Worm (Caenorhabditis elegans) whole organism, L1 larva: Measurements from ENCODE around the gene M110.8.

Source experiments
- C16A3.4 ChIP-seq: fragments of 150-350 bp; optimal IDR thresholded peaks from 2 replicates; lab custom pipeline; 2014; ENCODE audit warnings: missing biosample characterization, missing genetic modification characterization
- C34B4.2 ChIP-seq: sonication (generic microtip); optimal IDR thresholded peaks from 2 replicates; lab custom pipeline; 2017; ENCODE audit warnings: mild to moderate bottlenecking, missing genetic modification characterization, missing compliant biosample characterization
- F16B12.6 ChIP-seq: fragments of 150-350 bp; optimal IDR thresholded peaks from 2 replicates; lab custom pipeline; 2014; ENCODE audit warnings: missing biosample characterization, missing genetic modification characterization
- aha-1 ChIP-seq: fragments of 150-350 bp; optimal IDR thresholded peaks from 2 replicates; lab custom pipeline; 2014; ENCODE audit warnings: missing biosample characterization, missing genetic modification characterization
- aly-2 ChIP-seq: fragments of 150-350 bp; optimal IDR thresholded peaks from 2 replicates; lab custom pipeline; 2014; ENCODE audit warnings: missing biosample characterization, missing genetic modification characterization
- ama-1 ChIP-seq: fragments of 150-350 bp; optimal IDR thresholded peaks from 2 replicates; lab custom pipeline; 2014
- ceh-8 ChIP-seq: fragments of 200-800 bp; sonication (Bioruptor generic); optimal IDR thresholded peaks from 2 replicates; lab custom pipeline; 2018; ENCODE audit warnings: mild to moderate bottlenecking, missing genetic modification characterization, moderate library complexity, missing compliant biosample characterization
- ceh-82 ChIP-seq, 3 experiments: fragments of 150-350 bp in 1 of 3; sonication (generic microtip) in 2 of 3; optimal IDR thresholded peaks; 2 replicates each; lab custom pipeline; 2014 to 2017; ENCODE audit warnings: missing biosample characterization in 3 of 3, missing genetic modification characterization in 3 of 3
- ceh-88 ChIP-seq: fragments of 200-800 bp; sonication (Bioruptor generic); IDR thresholded peaks from 2 replicates; pipeline ENCODE4 v1.3.6; 2022; ENCODE audit warnings: missing genetic modification characterization, missing compliant biosample characterization
- ces-1 ChIP-seq: fragments of 150-350 bp; optimal IDR thresholded peaks from 2 replicates; lab custom pipeline; 2014; ENCODE audit warnings: missing biosample characterization, missing genetic modification reagents, missing genetic modification characterization
- egl-27 ChIP-seq, 2 experiments: fragments of 150-350 bp in 1 of 2; sonication (generic microtip); optimal IDR thresholded peaks; 3 replicates each; lab custom pipeline; 2017 to 2018; ENCODE audit warnings: missing biosample characterization in 2 of 2, missing genetic modification characterization in 2 of 2, missing genetic modification reagents in 2 of 2
- elt-3 ChIP-seq, 6 experiments: fragments of 150-350 bp in 1 of 6; sonication (generic microtip); optimal IDR thresholded peaks; 2 replicates each; lab custom pipeline; 2017 to 2018; ENCODE audit warnings: missing biosample characterization in 6 of 6, missing genetic modification characterization in 6 of 6, inconsistent platforms in 1 of 6
- ets-5 ChIP-seq: fragments of 200-800 bp; sonication (Bioruptor generic); IDR thresholded peaks from 2 replicates; pipeline ENCODE4 v1.3.6; 2022; ENCODE audit warnings: missing genetic modification characterization, missing compliant biosample characterization
- fkh-4 ChIP-seq: sonication (generic microtip); optimal IDR thresholded peaks from 2 replicates; lab custom pipeline; 2016; ENCODE audit warnings: missing compliant biosample characterization, missing genetic modification characterization, borderline replicate concordance
- grh-1 ChIP-seq: fragments of 200-800 bp; sonication (Bioruptor generic); IDR thresholded peaks from 2 replicates; pipeline ENCODE4 v1.3.6; 2022; ENCODE audit warnings: missing genetic modification reagents, missing genetic modification characterization, missing compliant biosample characterization
- hpl-2 ChIP-seq: fragments of 150-350 bp; optimal IDR thresholded peaks from 2 replicates; lab custom pipeline; 2014; ENCODE audit warnings: missing biosample characterization, missing genetic modification reagents, missing genetic modification characterization
- irx-1 ChIP-seq: sonication (generic microtip); optimal IDR thresholded peaks from 2 replicates; lab custom pipeline; 2016; ENCODE audit warnings: missing genetic modification characterization, missing compliant biosample characterization
- lin-15B ChIP-seq: fragments of 150-350 bp; sonication (generic microtip); optimal IDR thresholded peaks from 3 replicates; lab custom pipeline; 2014; ENCODE audit warnings: missing biosample characterization, missing genetic modification characterization
- lir-3 ChIP-seq: sonication (generic microtip); optimal IDR thresholded peaks from 2 replicates; lab custom pipeline; 2016; ENCODE audit warnings: mild to moderate bottlenecking, missing genetic modification characterization, moderate library complexity, missing compliant biosample characterization; ENCODE audit not compliant: poor library complexity
- mef-2 ChIP-seq: fragments of 150-350 bp; optimal IDR thresholded peaks from 2 replicates; lab custom pipeline; 2014; ENCODE audit warnings: missing biosample characterization, missing genetic modification characterization
- mep-1 ChIP-seq: fragments of 150-350 bp; optimal IDR thresholded peaks from 2 replicates; lab custom pipeline; 2014; ENCODE audit warnings: missing biosample characterization, missing genetic modification characterization
- nhr-11 ChIP-seq: fragments of 150-350 bp; optimal IDR thresholded peaks from 2 replicates; lab custom pipeline; 2014; ENCODE audit warnings: missing biosample characterization, missing genetic modification characterization
- nhr-12 ChIP-seq: sonication (generic microtip); optimal IDR thresholded peaks from 2 replicates; lab custom pipeline; 2017; ENCODE audit warnings: missing biosample characterization, missing genetic modification characterization
- nhr-19 ChIP-seq: fragments of 200-800 bp; sonication (Bioruptor generic); conservative IDR thresholded peaks from 2 replicates; pipeline ENCODE4 v1.3.6; 2022; ENCODE audit warnings: missing genetic modification characterization, missing compliant biosample characterization
- nhr-20 ChIP-seq: sonication (generic microtip); optimal IDR thresholded peaks from 2 replicates; lab custom pipeline; 2016; ENCODE audit warnings: mild to moderate bottlenecking, missing genetic modification characterization, missing compliant biosample characterization
- nhr-237 ChIP-seq: fragments of 150-350 bp; optimal IDR thresholded peaks from 2 replicates; lab custom pipeline; 2014; ENCODE audit warnings: missing biosample characterization, missing genetic modification characterization
- nhr-47 ChIP-seq: sonication (generic microtip); optimal IDR thresholded peaks from 2 replicates; lab custom pipeline; 2016; ENCODE audit warnings: mild to moderate bottlenecking, missing genetic modification characterization, moderate library complexity, missing compliant biosample characterization
- nhr-71 ChIP-seq: sonication (generic microtip); optimal IDR thresholded peaks from 2 replicates; lab custom pipeline; 2016; ENCODE audit warnings: mild to moderate bottlenecking, missing genetic modification characterization, moderate library complexity, missing compliant biosample characterization
- nhr-76 ChIP-seq: sonication (generic microtip); optimal IDR thresholded peaks from 2 replicates; lab custom pipeline; 2017; ENCODE audit warnings: missing biosample characterization, missing genetic modification characterization
- nhr-84 ChIP-seq: sonication (generic microtip); optimal IDR thresholded peaks from 2 replicates; lab custom pipeline; 2017; ENCODE audit warnings: missing biosample characterization, missing genetic modification characterization
- nhr-90 ChIP-seq: sonication (generic microtip); optimal IDR thresholded peaks from 2 replicates; lab custom pipeline; 2016; ENCODE audit warnings: mild to moderate bottlenecking, missing genetic modification characterization, missing compliant biosample characterization; ENCODE audit not compliant: poor library complexity
- pax-3 ChIP-seq: fragments of 200-800 bp; sonication (Bioruptor generic); optimal IDR thresholded peaks from 2 replicates; lab custom pipeline; 2018; ENCODE audit warnings: mild to moderate bottlenecking, missing genetic modification characterization, moderate library complexity, missing compliant biosample characterization
- pqm-1 ChIP-seq: sonication (generic microtip); optimal IDR thresholded peaks from 3 replicates; lab custom pipeline; 2017; ENCODE audit warnings: missing biosample characterization, missing genetic modification characterization
- skn-1 ChIP-seq: fragments of 150-350 bp; optimal IDR thresholded peaks from 2 replicates; lab custom pipeline; 2014; ENCODE audit warnings: missing biosample characterization, missing genetic modification characterization
- snpc-4 ChIP-seq: fragments of 150-350 bp; optimal IDR thresholded peaks from 2 replicates; lab custom pipeline; 2014; ENCODE audit warnings: missing biosample characterization, missing genetic modification characterization
- sup-37 ChIP-seq: fragments of 200-800 bp; sonication (Bioruptor generic); optimal IDR thresholded peaks from 2 replicates; lab custom pipeline; 2018; ENCODE audit warnings: mild to moderate bottlenecking, missing genetic modification characterization, missing compliant biosample characterization
- swsn-7 ChIP-seq: sonication (generic microtip); optimal IDR thresholded peaks from 2 replicates; lab custom pipeline; 2016; ENCODE audit warnings: missing genetic modification characterization, missing compliant biosample characterization
- tbx-2 ChIP-seq: sonication (generic microtip); optimal IDR thresholded peaks from 2 replicates; lab custom pipeline; 2016; ENCODE audit warnings: missing genetic modification characterization, missing compliant biosample characterization
- tlp-1 ChIP-seq: fragments of 150-350 bp; optimal IDR thresholded peaks from 2 replicates; lab custom pipeline; 2014; ENCODE audit warnings: missing biosample characterization, missing genetic modification characterization
- unc-30 ChIP-seq: sonication (generic microtip); optimal IDR thresholded peaks from 2 replicates; lab custom pipeline; 2017; ENCODE audit warnings: missing biosample characterization, missing genetic modification characterization
- unc-62 ChIP-seq: fragments of 150-350 bp; optimal IDR thresholded peaks from 2 replicates; lab custom pipeline; 2014; ENCODE audit warnings: missing biosample characterization, missing genetic modification reagents, missing genetic modification characterization
- zag-1 ChIP-seq: fragments of 150-350 bp; optimal IDR thresholded peaks from 2 replicates; lab custom pipeline; 2014; ENCODE audit warnings: missing biosample characterization, missing genetic modification characterization
- ztf-11 ChIP-seq, 2 experiments: sonication (generic microtip); optimal IDR thresholded peaks; 2 replicates each; lab custom pipeline; 2016 to 2017; ENCODE audit warnings: missing genetic modification characterization in 2 of 2, missing biosample characterization in 1 of 2, missing compliant biosample characterization in 1 of 2

The M110.8 gene

DNA sequence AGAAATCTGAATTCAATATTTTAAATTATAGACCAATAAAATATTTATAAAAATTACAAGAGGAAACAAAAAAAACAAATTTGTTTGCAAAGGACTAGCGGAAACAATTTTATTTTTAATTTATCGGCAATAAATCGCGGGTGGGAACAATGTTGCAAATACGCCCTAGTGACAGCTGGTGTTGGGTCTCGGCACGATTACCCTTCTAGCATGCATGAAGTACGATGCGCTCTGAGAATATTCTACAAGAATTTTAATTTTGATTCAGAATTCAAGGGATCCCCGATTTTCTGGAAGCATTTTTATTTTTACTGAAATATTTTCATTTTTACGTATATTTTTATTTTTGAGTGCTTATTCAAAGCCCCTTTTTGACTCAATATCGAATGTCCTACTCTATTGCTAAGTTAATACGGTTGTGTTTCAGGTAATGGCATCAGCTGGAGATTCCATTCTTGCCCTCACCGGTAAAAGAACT lies 24.3 kb downstream of the M110.8 start, which contains the start of the genes mig-5 and cct-1 (continued):
- TF ChIP-seq ztf-11 (tag; optimal IDR thresholded peaks at IDR 0.05; lab: Kevin White, UChicago) = peak; percentile 40 to 87
- peak in 5 of 6 experiments; percentile 63 to 99 (median 91) for TF ChIP-seq elt-3 (tag; optimal IDR thresholded peaks at IDR 0.05; lab: Kevin White, UChicago)
- peak; percentile 95 for TF ChIP-seq nhr-237 (tag; lab: Kevin White, UChicago)
- TF ChIP-seq ces-1 (GFP tag; lab: Kevin White, UChicago) = peak; percentile 39
- peak; percentile 96 for TF ChIP-seq ceh-88 (GFP tag; lab: Robert Waterston, UW)
- TF ChIP-seq nhr-11 (tag; lab: Kevin White, UChicago) = peak; percentile 98
- TF ChIP-seq pax-3 = peak; percentile 91
- TF ChIP-seq fkh-4 (tag; lab: Kevin White, UChicago) = peak; percentile 91
- TF ChIP-seq ceh-82 (tag; optimal IDR thresholded peaks at IDR 0.05; lab: Kevin White, UChicago) = peak; percentile 97 to 99 (median 98)
- TF ChIP-seq F16B12.6 (tag; lab: Kevin White, UChicago) = peak; percentile 75
- peak; percentile 85 for TF ChIP-seq mef-2
- TF ChIP-seq swsn-7 (tag; lab: Kevin White, UChicago) = peak; percentile 98
- TF ChIP-seq mep-1 (tag; lab: Kevin White, UChicago) = peak; percentile 99
- peak; percentile 99 for TF ChIP-seq nhr-71 (tag; lab: Kevin White, UChicago)
- peak; percentile 49 for TF ChIP-seq nhr-12 (tag; lab: Kevin White, UChicago)
- peak; percentile 95 for TF ChIP-seq lir-3
- TF ChIP-seq C16A3.4 = peak; percentile 98
- TF ChIP-seq irx-1 = peak; percentile 97
- TF ChIP-seq tbx-2 (tag; lab: Kevin White, UChicago) = peak; percentile 98
- no peak for TF ChIP-seq ets-5 (GFP tag; lab: Robert Waterston, UW)
- TF ChIP-seq sup-37 (GFP tag; lab: Kevin White, UChicago) = peak; percentile 92
- peak; percentile 98 for TF ChIP-seq nhr-19
- peak; percentile 97 for TF ChIP-seq skn-1
- TF ChIP-seq tlp-1 (tag; lab: Kevin White, UChicago) = no peak
- peak; percentile 99 for TF ChIP-seq nhr-47 (tag; lab: Kevin White, UChicago)
- TF ChIP-seq nhr-76 (tag; lab: Kevin White, UChicago) = peak; percentile 34
- peak; percentile 75 for TF ChIP-seq unc-30
- TF ChIP-seq snpc-4 (tag; lab: Kevin White, UChicago) = peak; percentile 91
- peak; percentile 71 for TF ChIP-seq C34B4.2 (tag; lab: Kevin White, UChicago)
- peak; percentile 98 for TF ChIP-seq nhr-90 (tag; lab: Kevin White, UChicago)
- peak; percentile 98 for TF ChIP-seq aly-2 (tag; lab: Kevin White, UChicago)
- peak; percentile 98 for TF ChIP-seq lin-15B
- peak; percentile 45 for TF ChIP-seq unc-62
- TF ChIP-seq ama-1 = peak; percentile 89
- peak; percentile 98 for TF ChIP-seq grh-1 (GFP tag; lab: Robert Waterston, UW)
- no peak for TF ChIP-seq nhr-84 (tag; lab: Kevin White, UChicago)
- peak; percentile 87 for TF ChIP-seq zag-1 (tag; lab: Kevin White, UChicago)
- peak; percentile 95 for TF ChIP-seq hpl-2 (GFP tag; lab: Kevin White, UChicago)

DNA sequence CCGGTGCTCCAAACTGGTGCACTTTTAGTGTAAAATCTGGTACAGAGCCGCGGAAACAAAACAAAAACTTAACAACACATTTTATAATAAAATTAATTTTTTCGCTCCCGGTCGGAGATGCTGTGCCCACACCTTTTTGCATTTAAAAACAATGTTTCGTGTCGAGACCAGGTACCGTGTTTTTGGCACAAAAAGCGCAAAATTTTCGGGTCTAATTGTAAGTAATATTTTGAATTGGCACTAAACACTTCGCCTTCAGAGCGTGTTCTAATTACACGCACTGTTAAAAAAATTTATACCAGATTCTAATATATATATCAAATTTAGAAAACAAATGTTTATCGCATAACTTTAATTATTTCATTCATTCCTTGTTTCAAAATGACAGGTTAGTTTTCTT lies 27.9 kb downstream of the M110.8 start, which contains the start of gene dylt-3:
Gene dylt-3, plus strand, starts transcription at position 301 of the 400 bp plus-strand sequence.
- TF ChIP-seq pqm-1 (tag; lab: Kevin White, UChicago) = no peak
- TF ChIP-seq irx-1 = no peak
- TF ChIP-seq pax-3 = no peak
- TF ChIP-seq aha-1 = no peak
- no peak for TF ChIP-seq ceh-8
- TF ChIP-seq egl-27 (tag; optimal IDR thresholded peaks at IDR 0.05; lab: Kevin White, UChicago) = no peak
- TF ChIP-seq mef-2 = no peak
- no peak for TF ChIP-seq nhr-20 (tag; lab: Kevin White, UChicago)
- TF ChIP-seq nhr-90 (tag; lab: Kevin White, UChicago) = no peak
